Fruit fly (Drosophila melanogaster): ENCODE data around the gene CG44142.

dm6 chr3R:13360108-13360507 lies 47.1 kb upstream of the CG44142 start:
- TF ChIP-seq CG8478 (optimal IDR thresholded peaks at IDR 0.05): no peak
- TF ChIP-seq CTCF (optimal IDR thresholded peaks at IDR 0.05): no peak

Data from S2 (cell line).